Fruit fly (Drosophila melanogaster) whole organism, embryonic: ENCODE results near the gene CG7656.

Experiments
- B-H1 ChIP-seq: fragments of 200-800 bp; sonication (Bioruptor generic); IDR thresholded peaks from 3 replicates; pipeline ENCODE4 v1.3.6; 2022; ENCODE audit warnings: missing biosample characterization, missing genetic modification characterization
- CG1233 ChIP-seq: fragments of 200-800 bp; sonication (Bioruptor generic); optimal IDR thresholded peaks from 4 replicates; lab custom pipeline; 2018; ENCODE audit warnings: missing biosample characterization, mild to moderate bottlenecking, missing genetic modification characterization
- CG14860 ChIP-seq: fragments of 200-800 bp; sonication (Bioruptor generic); IDR thresholded peaks from 3 replicates; pipeline ENCODE4 v1.3.6; 2022; ENCODE audit warnings: missing biosample characterization, missing genetic modification characterization; ENCODE audit not compliant: partially characterized antibody
- CG14965 ChIP-seq: fragments of 200-800 bp; sonication (Bioruptor generic); optimal IDR thresholded peaks from 2 replicates; lab custom pipeline; 2016; ENCODE audit warnings: missing biosample characterization, missing genetic modification characterization, borderline replicate concordance
- CG16815 ChIP-seq: fragments of 200-800 bp; sonication (Bioruptor generic); optimal IDR thresholded peaks from 3 replicates; lab custom pipeline; 2017; ENCODE audit warnings: missing biosample characterization, mild to moderate bottlenecking, missing genetic modification characterization
- CG17328 ChIP-seq: fragments of 200-800 bp; sonication (Bioruptor generic); IDR thresholded peaks from 2 replicates; pipeline ENCODE4 v1.3.6; 2022; ENCODE audit warnings: missing biosample characterization, missing genetic modification characterization
- CG17361 ChIP-seq: fragments of 200-800 bp; sonication (Bioruptor generic); IDR thresholded peaks from 3 replicates; pipeline ENCODE4 v1.3.6; 2022; ENCODE audit warnings: missing biosample characterization, missing genetic modification characterization
- CG18619 ChIP-seq: fragments of 200-800 bp; sonication (Bioruptor generic); optimal IDR thresholded peaks from 3 replicates; lab custom pipeline; 2017; ENCODE audit warnings: missing biosample characterization, mild to moderate bottlenecking, missing genetic modification characterization
- CG2116 ChIP-seq: fragments of 200-800 bp; sonication (Bioruptor generic); optimal IDR thresholded peaks from 3 replicates; lab custom pipeline; 2018; ENCODE audit warnings: missing biosample characterization, mild to moderate bottlenecking, missing genetic modification characterization
- CG2120 ChIP-seq: fragments of 200-800 bp; sonication (Bioruptor generic); optimal IDR thresholded peaks from 3 replicates; lab custom pipeline; 2016; ENCODE audit warnings: missing biosample characterization, missing genetic modification characterization
- CG2199 ChIP-seq: fragments of 200-800 bp; sonication (Bioruptor generic); IDR thresholded peaks from 3 replicates; pipeline ENCODE4 v1.3.6; 2022; ENCODE audit warnings: missing biosample characterization, missing genetic modification characterization
- CG30403 ChIP-seq: fragments of 200-800 bp; sonication (Bioruptor generic); optimal IDR thresholded peaks from 3 replicates; lab custom pipeline; 2016; ENCODE audit warnings: missing biosample characterization, missing genetic modification characterization
- CG34376 ChIP-seq: fragments of 200-800 bp; sonication (Bioruptor generic); optimal IDR thresholded peaks from 2 replicates; lab custom pipeline; 2018; ENCODE audit warnings: missing biosample characterization, mild to moderate bottlenecking, missing genetic modification characterization
- CG5245 ChIP-seq: fragments of 200-800 bp; sonication (Bioruptor generic); optimal IDR thresholded peaks from 3 replicates; lab custom pipeline; 2016; ENCODE audit warnings: missing biosample characterization, missing genetic modification characterization
- CG6254 ChIP-seq: fragments of 200-800 bp; sonication (Bioruptor generic); optimal IDR thresholded peaks from 3 replicates; lab custom pipeline; 2017; ENCODE audit warnings: mild to moderate bottlenecking, missing biosample characterization, missing genetic modification reagents, missing genetic modification characterization
- CG7357 ChIP-seq: fragments of 200-800 bp; sonication (Bioruptor generic); IDR thresholded peaks from 3 replicates; pipeline ENCODE4 v1.3.6; 2022; ENCODE audit warnings: missing biosample characterization, missing genetic modification characterization
- CG8281 ChIP-seq: fragments of 200-800 bp; sonication (Bioruptor generic); optimal IDR thresholded peaks from 2 replicates; lab custom pipeline; 2018; ENCODE audit warnings: missing biosample characterization, mild to moderate bottlenecking, missing genetic modification characterization, moderate library complexity
- CG8924 ChIP-seq: fragments of 200-800 bp; optimal IDR thresholded peaks from 3 replicates; lab custom pipeline; 2019; ENCODE audit warnings: missing biosample characterization, mild to moderate bottlenecking, missing genetic modification characterization, moderate library complexity
- CG9797 ChIP-seq: fragments of 200-800 bp; sonication (Bioruptor generic); optimal IDR thresholded peaks from 3 replicates; lab custom pipeline; 2018; ENCODE audit warnings: missing biosample characterization, mild to moderate bottlenecking, missing genetic modification characterization
- CG9876 ChIP-seq: fragments of 200-800 bp; sonication (Bioruptor generic); optimal IDR thresholded peaks from 2 replicates; lab custom pipeline; 2016; ENCODE audit warnings: missing biosample characterization, missing genetic modification characterization
- CHES-1-like ChIP-seq: fragments of 200-800 bp; sonication (Bioruptor generic); optimal IDR thresholded peaks from 2 replicates; lab custom pipeline; 2016; ENCODE audit warnings: missing biosample characterization, missing genetic modification characterization
- CoRest ChIP-seq: fragments of 200-800 bp; sonication (Bioruptor generic); optimal IDR thresholded peaks from 3 replicates; lab custom pipeline; 2018; ENCODE audit warnings: missing biosample characterization, mild to moderate bottlenecking, missing genetic modification characterization, moderate library complexity
- E2f1 ChIP-seq: fragments of 200-800 bp; sonication (Bioruptor generic); IDR thresholded peaks from 2 replicates; pipeline ENCODE4 v1.3.6; 2022; ENCODE audit warnings: missing biosample characterization, missing genetic modification characterization
- Fer3 ChIP-seq: fragments of 200-800 bp; sonication (Bioruptor generic); optimal IDR thresholded peaks from 2 replicates; lab custom pipeline; 2018; ENCODE audit warnings: missing biosample characterization, mild to moderate bottlenecking, missing genetic modification characterization, moderate library complexity
- GATAe ChIP-seq: fragments of 200-800 bp; sonication (Bioruptor generic); conservative IDR thresholded peaks from 2 replicates; pipeline ENCODE4 v1.3.6; 2022; ENCODE audit warnings: missing biosample characterization, missing genetic modification characterization
- Kr ChIP-seq: fragments of 200-800 bp; sonication (Bioruptor generic); optimal IDR thresholded peaks from 2 replicates; lab custom pipeline; 2017; ENCODE audit warnings: missing biosample characterization, mild to moderate bottlenecking, missing genetic modification characterization
- MESR4 ChIP-seq: fragments of 200-800 bp; sonication (Bioruptor generic); optimal IDR thresholded peaks from 2 replicates; lab custom pipeline; 2018; ENCODE audit warnings: missing biosample characterization, mild to moderate bottlenecking, missing genetic modification characterization, moderate library complexity
- Neu2 ChIP-seq: fragments of 200-800 bp; sonication (Bioruptor generic); optimal IDR thresholded peaks from 3 replicates; lab custom pipeline; 2016; ENCODE audit warnings: missing biosample characterization, missing genetic modification characterization, borderline replicate concordance
- Pdp1 ChIP-seq, 2 experiments: fragments of 200-800 bp; sonication (Bioruptor generic); optimal IDR thresholded peaks; 3 replicates each; lab custom pipeline; 2016; ENCODE audit warnings: missing biosample characterization in 2 of 2, missing genetic modification characterization in 2 of 2, mild to moderate bottlenecking in 1 of 2, moderate library complexity in 1 of 2
- Sin3A ChIP-seq: fragments of >200 bp; optimal IDR thresholded peaks from 2 replicates; lab custom pipeline; 2018
- Sry-δ ChIP-seq: fragments of 200-800 bp; sonication (Bioruptor generic); optimal IDR thresholded peaks from 2 replicates; lab custom pipeline; 2016; ENCODE audit warnings: missing biosample characterization, missing genetic modification characterization
- ab ChIP-seq: fragments of 200-800 bp; sonication (Bioruptor generic); optimal IDR thresholded peaks from 2 replicates; lab custom pipeline; 2016; ENCODE audit warnings: missing biosample characterization, missing genetic modification characterization
- aop ChIP-seq: fragments of 200-800 bp; sonication (Bioruptor generic); IDR thresholded peaks from 2 replicates; pipeline ENCODE4 v1.3.6; 2022; ENCODE audit warnings: missing biosample characterization, missing genetic modification characterization
- ato ChIP-seq: fragments of 200-800 bp; sonication (Bioruptor generic); IDR thresholded peaks from 2 replicates; pipeline ENCODE4 v1.3.6; 2022; ENCODE audit warnings: missing biosample characterization, missing genetic modification characterization; ENCODE audit not compliant: partially characterized antibody
- bab2 ChIP-seq: fragments of 200-800 bp; sonication (Bioruptor generic); optimal IDR thresholded peaks from 2 replicates; lab custom pipeline; 2016; ENCODE audit warnings: missing biosample characterization, missing genetic modification characterization
- cas ChIP-seq: fragments of 200-800 bp; sonication (Bioruptor generic); IDR thresholded peaks from 2 replicates; pipeline ENCODE4 v1.3.6; 2022; ENCODE audit warnings: missing biosample characterization, missing genetic modification characterization
- chn ChIP-seq: fragments of 200-800 bp; sonication (Bioruptor generic); optimal IDR thresholded peaks from 2 replicates; lab custom pipeline; 2016; ENCODE audit warnings: missing biosample characterization, missing genetic modification characterization
- crp ChIP-seq, 2 experiments: fragments of 200-800 bp; sonication (Bioruptor generic); optimal IDR thresholded peaks; 2 replicates in 1 of 2; 3 replicates in 1 of 2; lab custom pipeline; 2017; ENCODE audit warnings: missing biosample characterization in 2 of 2, missing genetic modification characterization in 2 of 2, mild to moderate bottlenecking in 1 of 2, moderate library complexity in 1 of 2
- en ChIP-seq: fragments of 200-800 bp; sonication (Bioruptor generic); optimal IDR thresholded peaks from 2 replicates; lab custom pipeline; 2016; ENCODE audit warnings: missing biosample characterization, missing genetic modification characterization
- fd102C ChIP-seq: fragments of 200-800 bp; sonication (Bioruptor generic); optimal IDR thresholded peaks from 2 replicates; lab custom pipeline; 2018; ENCODE audit warnings: missing biosample characterization, mild to moderate bottlenecking, missing genetic modification characterization, moderate library complexity
- ham ChIP-seq: fragments of 200-800 bp; sonication (Bioruptor generic); IDR thresholded peaks from 2 replicates; pipeline ENCODE4 v1.3.6; 2022; ENCODE audit warnings: missing biosample characterization, missing genetic modification characterization
- lola ChIP-seq, 3 experiments: fragments of >200 bp in 2 of 3; fragments of 200-800 bp in 1 of 3; sonication (Bioruptor generic) in 1 of 3; optimal IDR thresholded peaks; 2 replicates each; lab custom pipeline; 2017 to 2019; ENCODE audit warnings: missing biosample characterization in 3 of 3, missing genetic modification characterization in 3 of 3, mild to moderate bottlenecking in 1 of 3, moderate library complexity in 1 of 3
- luna ChIP-seq: fragments of 200-800 bp; sonication (Bioruptor generic); optimal IDR thresholded peaks from 2 replicates; lab custom pipeline; 2016; ENCODE audit warnings: missing biosample characterization, missing genetic modification characterization
- mirr ChIP-seq: fragments of 200-800 bp; sonication (Bioruptor generic); optimal IDR thresholded peaks from 3 replicates; lab custom pipeline; 2018; ENCODE audit warnings: missing biosample characterization, mild to moderate bottlenecking, missing genetic modification characterization
- slbo ChIP-seq: fragments of 200-800 bp; sonication (Bioruptor generic); IDR thresholded peaks from 2 replicates; pipeline ENCODE4 v1.3.6; 2022; ENCODE audit warnings: missing biosample characterization, missing genetic modification characterization
- sna ChIP-seq: fragments of 200-800 bp; sonication (Bioruptor generic); IDR thresholded peaks from 2 replicates; pipeline ENCODE4 v1.3.6; 2022; ENCODE audit warnings: missing biosample characterization, missing genetic modification characterization; ENCODE audit not compliant: partially characterized antibody
- sug ChIP-seq: fragments of 200-800 bp; optimal IDR thresholded peaks from 2 replicates; lab custom pipeline; 2019; ENCODE audit warnings: missing biosample characterization, mild to moderate bottlenecking, missing genetic modification characterization, moderate library complexity
- twi ChIP-seq: fragments of 200-800 bp; optimal IDR thresholded peaks from 2 replicates; lab custom pipeline; 2019; ENCODE audit warnings: missing biosample characterization, mild to moderate bottlenecking, missing genetic modification characterization, moderate library complexity
- zen2 ChIP-seq: fragments of 200-800 bp; sonication (Bioruptor generic); IDR thresholded peaks from 3 replicates; pipeline ENCODE4 v1.3.6; 2022; ENCODE audit warnings: missing biosample characterization, missing genetic modification characterization; ENCODE audit not compliant: partially characterized antibody

Gene CG7656

DNA sequence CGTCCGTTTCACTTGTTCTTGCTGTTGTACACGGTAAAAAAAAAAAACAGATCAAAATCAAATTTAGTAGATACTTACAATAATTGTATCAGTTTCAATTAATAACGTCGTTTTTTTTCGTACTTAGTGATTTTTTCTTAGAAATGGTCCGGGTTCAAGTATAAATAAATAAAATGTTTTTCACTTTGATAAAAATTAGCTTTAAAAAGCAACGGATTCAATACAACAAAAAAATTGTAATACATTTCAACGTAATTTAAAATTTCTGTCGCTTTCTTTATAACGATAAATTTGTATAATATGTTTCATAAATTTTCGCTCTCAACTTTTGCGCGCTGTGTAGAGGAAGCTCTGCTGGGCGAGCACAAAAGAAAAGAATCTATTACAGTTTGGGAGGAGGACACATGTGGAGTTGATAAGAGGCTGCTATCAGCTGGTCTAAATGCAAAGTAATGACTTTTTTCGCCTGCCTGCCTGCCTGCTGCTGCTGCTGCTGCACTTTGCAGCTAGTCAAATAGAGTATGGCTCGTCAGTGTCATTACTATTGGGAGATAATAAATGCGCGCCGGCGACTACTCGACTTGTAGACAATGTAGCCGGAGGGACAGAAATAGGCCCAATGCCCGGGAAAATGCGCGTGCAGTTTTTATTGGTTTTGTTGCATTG is 49.9 kb downstream of the CG7656 start (continued):
- TF ChIP-seq Sry-δ (GFP tag; lab: Kevin White, UChicago) (peak; percentile 9), Pdp1 (GFP tag; optimal IDR thresholded peaks at IDR 0.05; lab: Kevin White, UChicago) (peak in 1 of 2 experiments; percentile 32), Sin3A (lab: Kevin White, UChicago) (no peak), bab2 (GFP tag; lab: Kevin White, UChicago) (peak; percentile 39), cas (GFP tag; lab: Robert Waterston, UW) (no peak), CHES-1-like (peak; percentile 7), CG18619 (GFP tag; lab: Kevin White, UChicago) (peak; percentile 66), B-H1 (GFP tag; lab: Robert Waterston, UW) (no peak), E2f1 (no peak; the same call in 1 of the 2 replicates), CG17361 (peak; percentile 90), MESR4 (GFP tag; lab: Kevin White, UChicago) (no peak), ab (GFP tag; lab: Kevin White, UChicago) (no peak), CG14965 (GFP tag; lab: Kevin White, UChicago) (no peak), CG8924 (tag; lab: Kevin White, UChicago) (peak; percentile 77), CG8281 (peak; percentile 49), crp (GFP tag; optimal IDR thresholded peaks at IDR 0.05; lab: Kevin White, UChicago) (peak in 1 of 2 experiments; percentile 23), CG34376 (GFP tag; lab: Kevin White, UChicago) (no peak), ham (GFP tag; lab: Robert Waterston, UW) (no peak), twi (tag; lab: Kevin White, UChicago) (peak; percentile 16), en (GFP tag; lab: Kevin White, UChicago) (no peak), sug (tag; lab: Kevin White, UChicago) (no peak), GATAe (GFP tag; lab: Robert Waterston, UW) (no peak), CG30403 (peak; percentile 81), CG2120 (GFP tag; lab: Kevin White, UChicago) (peak; percentile 74), CG2199 (GFP tag; lab: Robert Waterston, UW) (peak; percentile 55; the same call in 1 of the 3 replicates), luna (no peak), CG1233 (GFP tag; lab: Kevin White, UChicago) (peak; percentile 50), Neu2 (GFP tag; lab: Kevin White, UChicago) (no peak), slbo (peak; percentile 57; the same call in 1 of the 2 replicates), aop (no peak), chn (peak; percentile 19), CG17328 (GFP tag; lab: Robert Waterston, UW) (peak; percentile 39; the same call in 1 of the 2 replicates), CoRest (tag; lab: Kevin White, UChicago) (peak; percentile 81), CG5245 (GFP tag; lab: Kevin White, UChicago) (peak; percentile 45), Kr (GFP tag; lab: Kevin White, UChicago) (no peak), CG9876 (GFP tag; lab: Kevin White, UChicago) (no peak), fd102C (GFP tag; lab: Kevin White, UChicago) (no peak), CG2116 (GFP tag; lab: Kevin White, UChicago) (peak; percentile 14), zen2 (no peak), CG9797 (GFP tag; lab: Kevin White, UChicago) (no peak), CG14860 (GFP tag; lab: Robert Waterston, UW) (no peak), CG7357 (GFP tag; lab: Robert Waterston, UW) (peak; percentile 47; the same call in 1 of the 3 replicates), ato (GFP tag; lab: Robert Waterston, UW) (no peak), lola (GFP tag; optimal IDR thresholded peaks at IDR 0.05; lab: Kevin White, UChicago) (peak in 1 of 3 experiments; percentile 76), Fer3 (tag; lab: Kevin White, UChicago) (peak; percentile 54), sna (no peak), CG6254 (GFP tag; lab: Kevin White, UChicago) (peak; percentile 60), CG16815 (GFP tag; lab: Kevin White, UChicago) (peak; percentile 52), mirr (no peak)
